Fruit fly (Drosophila melanogaster) whole organism, wandering third instar larva: ENCODE measurements around the gene Rsod.
A peak's percentile ranks its signal among the peaks of the same experiment; 100 is the strongest.

ENCODE experiments used
- Abd-B ChIP-seq: fragments of >200 bp; optimal IDR thresholded peaks from 2 replicates; lab custom pipeline; 2017; ENCODE audit warnings: missing biosample characterization, missing genetic modification characterization
- CG32264 ChIP-seq: fragments of 200-800 bp; sonication (Bioruptor generic); optimal IDR thresholded peaks from 2 replicates; lab custom pipeline; 2016; ENCODE audit warnings: missing biosample characterization, missing genetic modification characterization
- CG9705 ChIP-seq: fragments of 200-800 bp; sonication (Bioruptor generic); optimal IDR thresholded peaks from 2 replicates; lab custom pipeline; 2018; ENCODE audit warnings: missing biosample characterization, mild to moderate bottlenecking, missing genetic modification characterization
- CrebA ChIP-seq: fragments of 200-800 bp; sonication (Bioruptor generic); optimal IDR thresholded peaks from 2 replicates; lab custom pipeline; 2016; ENCODE audit warnings: missing biosample characterization, mild to moderate bottlenecking, missing genetic modification characterization, borderline replicate concordance
- Dfd ChIP-seq: fragments of >200 bp; optimal IDR thresholded peaks from 2 replicates; lab custom pipeline; 2017; ENCODE audit warnings: missing biosample characterization, missing genetic modification characterization
- Dif ChIP-seq: fragments of 200-275, 200-300 bp; sonication (Bioruptor generic); optimal IDR thresholded peaks from 2 replicates; lab custom pipeline; 2018; ENCODE audit warnings: missing biosample characterization, missing genetic modification characterization; ENCODE audit not compliant: partially characterized antibody
- GATAd ChIP-seq: sonication (Bioruptor generic); optimal IDR thresholded peaks from 2 replicates; lab custom pipeline; 2016; ENCODE audit warnings: missing biosample characterization, missing genetic modification characterization
- HLH106 ChIP-seq: fragments of 200-800 bp; optimal IDR thresholded peaks from 3 replicates; lab custom pipeline; 2019; ENCODE audit warnings: missing biosample characterization, mild to moderate bottlenecking, missing genetic modification characterization, moderate library complexity
- Hnf4 ChIP-seq: fragments of 200-800 bp; sonication (Bioruptor generic); optimal IDR thresholded peaks from 2 replicates; lab custom pipeline; 2016; ENCODE audit warnings: missing biosample characterization, mild to moderate bottlenecking, missing genetic modification characterization
- Hr78 ChIP-seq: fragments of >200 bp; optimal IDR thresholded peaks from 2 replicates; lab custom pipeline; 2017; ENCODE audit warnings: missing biosample characterization, missing genetic modification characterization
- Hr83 ChIP-seq: fragments of 200-300 bp; sonication (Bioruptor generic); optimal IDR thresholded peaks from 2 replicates; lab custom pipeline; 2016; ENCODE audit warnings: missing biosample characterization, mild to moderate bottlenecking, missing genetic modification characterization, moderate library complexity; ENCODE audit not compliant: poor library complexity, severe bottlenecking
- Jra ChIP-seq: sonication (Bioruptor generic); optimal IDR thresholded peaks from 2 replicates; lab custom pipeline; 2016; ENCODE audit warnings: missing biosample characterization, missing genetic modification characterization
- Mio ChIP-seq: sonication (Bioruptor generic); optimal IDR thresholded peaks from 2 replicates; lab custom pipeline; 2016; ENCODE audit warnings: missing biosample characterization, missing genetic modification characterization
- Myc ChIP-seq: fragments of >200 bp; optimal IDR thresholded peaks from 2 replicates; lab custom pipeline; 2017
- N ChIP-seq: fragments of >200 bp; optimal IDR thresholded peaks from 2 replicates; lab custom pipeline; 2018; ENCODE audit warnings: missing biosample characterization, missing external identifiers, missing genetic modification characterization
- OdsH ChIP-seq: fragments of 200-800 bp; sonication (Bioruptor generic); optimal IDR thresholded peaks from 2 replicates; lab custom pipeline; 2016; ENCODE audit warnings: missing biosample characterization, mild to moderate bottlenecking, missing genetic modification characterization
- Rel ChIP-seq, 2 experiments: fragments of 200-800 bp; sonication (Bioruptor generic) in 1 of 2; optimal IDR thresholded peaks; 2 replicates in 1 of 2; 3 replicates in 1 of 2; lab custom pipeline; 2016 to 2019; ENCODE audit warnings: mild to moderate bottlenecking in 2 of 2, missing biosample characterization in 2 of 2, missing genetic modification characterization in 2 of 2, moderate library complexity in 1 of 2
- Sp1 ChIP-seq: fragments of 200-800 bp; sonication (Bioruptor generic); optimal IDR thresholded peaks from 3 replicates; lab custom pipeline; 2019; ENCODE audit warnings: missing biosample characterization, mild to moderate bottlenecking, missing genetic modification characterization, moderate library complexity
- Vsx2 ChIP-seq: fragments of 200-300, 225-300 bp; sonication (Bioruptor generic); optimal IDR thresholded peaks from 2 replicates; lab custom pipeline; 2018; ENCODE audit warnings: missing biosample characterization, missing genetic modification characterization; ENCODE audit not compliant: partially characterized antibody
- br ChIP-seq: fragments of 200-800 bp; sonication (Bioruptor generic); optimal IDR thresholded peaks from 2 replicates; lab custom pipeline; 2016; ENCODE audit warnings: missing biosample characterization, missing genetic modification characterization
- brk ChIP-seq: fragments of 200-800 bp; sonication (Bioruptor generic); optimal IDR thresholded peaks from 2 replicates; lab custom pipeline; 2016; ENCODE audit warnings: missing biosample characterization, mild to moderate bottlenecking, missing genetic modification characterization
- dl ChIP-seq, 2 experiments: fragments of 175-275, 200-275 bp in 1 of 2; fragments of 200-275 bp in 1 of 2; sonication (Bioruptor generic); optimal IDR thresholded peaks; lab custom pipeline; 2018; ENCODE audit warnings: mild to moderate bottlenecking in 2 of 2, missing biosample characterization in 2 of 2, missing genetic modification characterization in 2 of 2, moderate library complexity in 2 of 2; ENCODE audit not compliant: partially characterized antibody in 2 of 2, insufficient read depth in 1 of 2
- dmrt93B ChIP-seq: fragments of 200-800 bp; sonication (Bioruptor generic); optimal IDR thresholded peaks from 2 replicates; lab custom pipeline; 2018; ENCODE audit warnings: missing biosample characterization, mild to moderate bottlenecking, missing genetic modification characterization
- dsf ChIP-seq: sonication (Bioruptor generic); optimal IDR thresholded peaks from 2 replicates; lab custom pipeline; 2016; ENCODE audit warnings: missing biosample characterization, missing genetic modification characterization, borderline replicate concordance
- ey ChIP-seq: fragments of 200-800 bp; sonication (Bioruptor generic); optimal IDR thresholded peaks from 2 replicates; lab custom pipeline; 2016; ENCODE audit warnings: missing biosample characterization, missing genetic modification characterization
- foxo ChIP-seq, 2 experiments: fragments of 200-800 bp; sonication (Bioruptor generic); optimal IDR thresholded peaks; 2 replicates in 1 of 2; 3 replicates in 1 of 2; lab custom pipeline; 2016 to 2017; ENCODE audit warnings: missing biosample characterization in 2 of 2, missing genetic modification characterization in 2 of 2
- fru ChIP-seq: fragments of 200-800 bp; sonication (Bioruptor generic); optimal IDR thresholded peaks from 3 replicates; lab custom pipeline; 2016; ENCODE audit warnings: missing biosample characterization, mild to moderate bottlenecking, missing genetic modification characterization
- h ChIP-seq: fragments of 200-800 bp; sonication (Bioruptor generic); optimal IDR thresholded peaks from 3 replicates; lab custom pipeline; 2016; ENCODE audit warnings: missing biosample characterization, mild to moderate bottlenecking, missing genetic modification characterization
- jim ChIP-seq: fragments of 175-275, 200-325 bp; sonication (Bioruptor generic); optimal IDR thresholded peaks from 2 replicates; lab custom pipeline; 2016; ENCODE audit warnings: missing biosample characterization, mild to moderate bottlenecking, missing genetic modification characterization
- lola ChIP-seq: fragments of >200 bp; optimal IDR thresholded peaks from 2 replicates; lab custom pipeline; 2017; ENCODE audit warnings: missing biosample characterization, missing genetic modification characterization
- pan ChIP-seq: fragments of >200 bp; optimal IDR thresholded peaks from 2 replicates; lab custom pipeline; 2017
- psq ChIP-seq: fragments of 200-800 bp; sonication (Bioruptor generic); optimal IDR thresholded peaks from 3 replicates; lab custom pipeline; 2017; ENCODE audit warnings: missing biosample characterization, mild to moderate bottlenecking, missing genetic modification characterization, moderate library complexity
- rgr ChIP-seq: fragments of 200-800 bp; sonication (Bioruptor generic); optimal IDR thresholded peaks from 3 replicates; lab custom pipeline; 2016; ENCODE audit warnings: missing biosample characterization, mild to moderate bottlenecking, missing genetic modification characterization
- sage ChIP-seq: fragments of 200-800 bp; sonication (Bioruptor generic); optimal IDR thresholded peaks from 2 replicates; lab custom pipeline; 2016; ENCODE audit warnings: missing biosample characterization, mild to moderate bottlenecking, missing genetic modification characterization
- sv ChIP-seq: fragments of 200-800 bp; sonication (Bioruptor generic); optimal IDR thresholded peaks from 3 replicates; lab custom pipeline; 2016; ENCODE audit warnings: missing biosample characterization, missing genetic modification characterization
- tai ChIP-seq: sonication (Bioruptor generic); optimal IDR thresholded peaks from 2 replicates; lab custom pipeline; 2016; ENCODE audit warnings: missing biosample characterization, missing genetic modification characterization
- usp ChIP-seq: fragments of >200 bp; optimal IDR thresholded peaks from 2 replicates; lab custom pipeline; 2017; ENCODE audit warnings: missing biosample characterization, missing genetic modification characterization
- woc ChIP-seq: sonication (Bioruptor generic); optimal IDR thresholded peaks from 2 replicates; lab custom pipeline; 2016; ENCODE audit warnings: missing biosample characterization, mild to moderate bottlenecking, missing genetic modification characterization

The Rsod gene

DNA sequence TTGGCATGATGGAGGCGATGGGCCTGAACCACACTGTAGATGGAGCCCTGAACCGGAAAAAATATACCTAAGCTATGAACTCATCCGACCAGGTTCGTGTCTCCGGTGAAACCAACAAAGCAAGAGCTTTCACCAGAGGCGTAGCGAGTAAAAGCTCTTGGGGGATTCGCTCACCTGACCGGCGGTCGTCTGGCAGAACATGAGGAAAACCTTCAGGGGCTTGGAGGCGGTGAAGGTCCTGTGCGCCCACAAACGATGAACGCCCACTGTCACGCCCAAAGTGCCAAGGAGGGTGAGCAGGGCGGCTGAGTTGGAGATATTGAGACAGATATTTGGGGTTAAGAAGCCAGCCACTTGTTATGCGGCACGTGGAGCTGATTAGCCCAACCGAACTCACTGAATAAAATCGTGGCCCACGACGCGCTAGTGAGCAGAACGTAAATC is 24.6 kb upstream of the Rsod start:
- no peak for TF ChIP-seq N (GFP tag; lab: Kevin White, UChicago)
- no peak for TF ChIP-seq usp (GFP tag; lab: Kevin White, UChicago)
- no peak for TF ChIP-seq jim
- TF ChIP-seq Rel (GFP tag; optimal IDR thresholded peaks at IDR 0.05; lab: Kevin White, UChicago), result no peak
- no peak for TF ChIP-seq Rel (tag; optimal IDR thresholded peaks at IDR 0.05; lab: Kevin White, UChicago)
- no peak for TF ChIP-seq dmrt93B (GFP tag; lab: Kevin White, UChicago)
- peak; percentile 26 for TF ChIP-seq ey (GFP tag; lab: Kevin White, UChicago)
- TF ChIP-seq pan (lab: Kevin White, UChicago), result no peak
- TF ChIP-seq h (GFP tag; lab: Kevin White, UChicago), result peak; percentile 51
- TF ChIP-seq Myc (lab: Kevin White, UChicago), result peak; percentile 55
- TF ChIP-seq sage, result no peak
- TF ChIP-seq OdsH (GFP tag; lab: Kevin White, UChicago), result peak; percentile 14
- no peak for TF ChIP-seq Jra (GFP tag; lab: Kevin White, UChicago)
- TF ChIP-seq tai (GFP tag; lab: Kevin White, UChicago), result no peak
- peak; percentile 8 for TF ChIP-seq rgr (GFP tag; lab: Kevin White, UChicago)
- TF ChIP-seq Hr78, result no peak
- no peak for TF ChIP-seq lola
- no peak for TF ChIP-seq Mio (GFP tag; lab: Kevin White, UChicago)
- TF ChIP-seq brk, result no peak
- TF ChIP-seq psq, result no peak
- TF ChIP-seq CrebA, result no peak
- no peak for TF ChIP-seq Vsx2 (GFP tag; lab: Kevin White, UChicago)
- peak; percentile 16 for TF ChIP-seq Sp1 (GFP tag; lab: Kevin White, UChicago)
- peak; percentile 50 for TF ChIP-seq HLH106 (tag; lab: Kevin White, UChicago)
- no peak for TF ChIP-seq Abd-B (GFP tag; lab: Kevin White, UChicago)
- TF ChIP-seq GATAd, result no peak
- TF ChIP-seq foxo (GFP tag; optimal IDR thresholded peaks at IDR 0.05; lab: Kevin White, UChicago), result peak in 1 of 2 experiments; percentile 61
- TF ChIP-seq CG32264 (GFP tag; lab: Kevin White, UChicago), result no peak
- TF ChIP-seq woc (GFP tag; lab: Kevin White, UChicago), result no peak
- no peak for TF ChIP-seq dsf
- TF ChIP-seq Dfd, result no peak
- no peak for TF ChIP-seq CG9705 (GFP tag; lab: Kevin White, UChicago)
- no peak for TF ChIP-seq Hnf4 (GFP tag; lab: Kevin White, UChicago)
- TF ChIP-seq Hr83 (GFP tag; lab: Kevin White, UChicago), result no peak
- TF ChIP-seq dl (GFP tag; optimal IDR thresholded peaks at IDR 0.05; lab: Kevin White, UChicago; ENCODE audit: insufficient read depth in 1 of 2, partially characterized antibody in 2 of 2), result no peak
- no peak for TF ChIP-seq sv (GFP tag; lab: Kevin White, UChicago)
- TF ChIP-seq fru, result no peak
- TF ChIP-seq Dif, result no peak
- TF ChIP-seq br (GFP tag; lab: Kevin White, UChicago), result peak; percentile 9

DNA sequence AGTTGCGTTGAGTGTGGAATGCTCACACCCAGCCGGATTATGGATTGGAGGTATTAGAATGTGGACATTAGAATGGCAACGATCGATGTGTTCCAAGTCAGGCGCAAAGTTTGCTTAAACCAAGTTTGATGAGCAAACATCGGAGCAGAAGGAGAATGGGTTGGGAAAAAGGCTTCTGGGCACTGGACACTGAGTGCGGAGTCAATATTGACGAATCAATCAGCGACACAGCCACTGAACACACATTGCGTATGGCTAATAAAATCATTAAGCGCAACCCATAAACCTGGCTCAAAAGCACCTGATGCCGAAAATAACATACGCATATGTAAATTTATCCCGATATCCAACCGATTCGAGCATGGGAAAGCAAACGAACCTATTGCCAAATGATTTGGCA is 22.8 kb upstream of the Rsod start:
- TF ChIP-seq Dfd (no peak), Vsx2 (GFP tag; lab: Kevin White, UChicago) (no peak), CG9705 (GFP tag; lab: Kevin White, UChicago) (no peak), brk (no peak), HLH106 (tag; lab: Kevin White, UChicago) (no peak), tai (GFP tag; lab: Kevin White, UChicago) (no peak), GATAd (no peak)
- TF ChIP-seq, all 38 proteins: peak for 0

DNA sequence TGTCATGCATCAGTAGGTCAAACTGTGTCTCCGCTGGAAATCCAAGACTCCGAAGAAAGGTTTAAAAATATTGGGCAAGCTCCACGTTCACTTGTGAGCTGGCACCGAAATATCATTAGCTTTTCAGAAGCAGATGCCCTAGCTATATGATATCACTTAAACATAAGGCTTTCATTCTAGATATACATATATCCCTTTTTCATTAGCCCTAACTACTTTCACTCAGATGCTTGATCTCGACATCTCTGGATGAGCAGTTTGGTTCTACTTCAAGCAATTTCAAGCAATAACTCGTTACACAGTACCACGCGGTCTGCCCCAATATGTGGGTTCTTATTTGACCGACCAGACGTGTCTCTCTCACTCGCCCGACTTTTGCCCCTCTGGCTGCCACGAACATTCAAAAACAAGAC is 20.5 kb upstream of the Rsod start:
- TF ChIP-seq ey (GFP tag; lab: Kevin White, UChicago), result peak; percentile 72
- no peak for TF ChIP-seq Hr83 (GFP tag; lab: Kevin White, UChicago)
- TF ChIP-seq usp (GFP tag; lab: Kevin White, UChicago), result no peak
- no peak for TF ChIP-seq Jra (GFP tag; lab: Kevin White, UChicago)
- TF ChIP-seq Sp1 (GFP tag; lab: Kevin White, UChicago), result peak; percentile 64
- TF ChIP-seq Mio (GFP tag; lab: Kevin White, UChicago), result no peak
- TF ChIP-seq dsf, result no peak
- no peak for TF ChIP-seq CG9705 (GFP tag; lab: Kevin White, UChicago)
- peak; percentile 57 for TF ChIP-seq psq
- no peak for TF ChIP-seq Hr78
- peak; percentile 74 for TF ChIP-seq OdsH (GFP tag; lab: Kevin White, UChicago)
- peak in 1 of 2 experiments; percentile 82 for TF ChIP-seq foxo (GFP tag; optimal IDR thresholded peaks at IDR 0.05; lab: Kevin White, UChicago)
- no peak for TF ChIP-seq lola
- no peak for TF ChIP-seq Hnf4 (GFP tag; lab: Kevin White, UChicago)
- no peak for TF ChIP-seq tai (GFP tag; lab: Kevin White, UChicago)
- TF ChIP-seq Vsx2 (GFP tag; lab: Kevin White, UChicago), result no peak
- TF ChIP-seq N (GFP tag; lab: Kevin White, UChicago), result no peak
- TF ChIP-seq pan (lab: Kevin White, UChicago), result peak; percentile 52
- no peak for TF ChIP-seq GATAd
- no peak for TF ChIP-seq CG32264 (GFP tag; lab: Kevin White, UChicago)
- TF ChIP-seq CrebA, result no peak
- TF ChIP-seq jim, result no peak
- TF ChIP-seq Myc (lab: Kevin White, UChicago), result no peak
- TF ChIP-seq sage, result no peak
- TF ChIP-seq sv (GFP tag; lab: Kevin White, UChicago), result peak; percentile 10
- no peak for TF ChIP-seq Dif
- peak; percentile 66 for TF ChIP-seq rgr (GFP tag; lab: Kevin White, UChicago)
- TF ChIP-seq fru, result peak; percentile 74
- TF ChIP-seq Dfd, result no peak
- TF ChIP-seq Rel (GFP tag; optimal IDR thresholded peaks at IDR 0.05; lab: Kevin White, UChicago), result no peak
- TF ChIP-seq Rel (tag; optimal IDR thresholded peaks at IDR 0.05; lab: Kevin White, UChicago), result no peak
- peak; percentile 47 for TF ChIP-seq br (GFP tag; lab: Kevin White, UChicago)
- TF ChIP-seq dl (GFP tag; optimal IDR thresholded peaks at IDR 0.05; lab: Kevin White, UChicago; ENCODE audit: insufficient read depth in 1 of 2, partially characterized antibody in 2 of 2), result no peak
- TF ChIP-seq Abd-B (GFP tag; lab: Kevin White, UChicago), result no peak
- TF ChIP-seq h (GFP tag; lab: Kevin White, UChicago), result peak; percentile 82
- peak; percentile 92 for TF ChIP-seq woc (GFP tag; lab: Kevin White, UChicago)
- TF ChIP-seq brk, result no peak
- peak; percentile 50 for TF ChIP-seq HLH106 (tag; lab: Kevin White, UChicago)
- TF ChIP-seq dmrt93B (GFP tag; lab: Kevin White, UChicago), result peak; percentile 21
